Worm (Caenorhabditis elegans) whole organism, young adult: ENCODE data around the gene C13F10.6.

Experiments
- B0035.1 ChIP-seq: sonication (generic microtip); optimal IDR thresholded peaks from 2 replicates; lab custom pipeline; 2016; ENCODE audit warnings: missing genetic modification characterization, mild to moderate bottlenecking, missing compliant biosample characterization, missing genotype, missing genetic modification reagents
- C06A6.2 ChIP-seq: fragments of 200-800 bp; sonication (Bioruptor generic); conservative IDR thresholded peaks from 2 replicates; pipeline ENCODE4 v1.3.6; 2022; ENCODE audit warnings: missing genetic modification characterization, missing compliant biosample characterization
- F22D6.2 ChIP-seq: sonication (generic microtip); optimal IDR thresholded peaks from 2 replicates; lab custom pipeline; 2016; ENCODE audit warnings: mild to moderate bottlenecking, missing genetic modification characterization, missing compliant biosample characterization
- K11D2.4 ChIP-seq: fragments of 200-800 bp; sonication (Bioruptor generic); IDR thresholded peaks from 2 replicates; pipeline ENCODE4 v1.3.6; 2022; ENCODE audit warnings: missing genetic modification reagents, missing genetic modification characterization, missing compliant biosample characterization
- T07F8.4 ChIP-seq: sonication (generic microtip); optimal IDR thresholded peaks from 2 replicates; lab custom pipeline; 2016; ENCODE audit warnings: mild to moderate bottlenecking, missing genetic modification characterization, moderate library complexity, missing compliant biosample characterization
- Y53F4B.3 ChIP-seq: fragments of 200-800 bp; sonication (Bioruptor generic); IDR thresholded peaks from 2 replicates; pipeline ENCODE4 v1.3.6; 2022; ENCODE audit warnings: missing genetic modification reagents, missing genetic modification characterization, missing compliant biosample characterization
- Y56A3A.18 ChIP-seq: fragments of 200-800 bp; sonication (Bioruptor generic); IDR thresholded peaks from 2 replicates; pipeline ENCODE4 v1.3.6; 2022; ENCODE audit warnings: missing genetic modification reagents, missing genetic modification characterization, missing compliant biosample characterization
- Y95B8A.8 ChIP-seq: fragments of 200-800 bp; sonication (Bioruptor generic); IDR thresholded peaks from 2 replicates; pipeline ENCODE4 v1.3.6; 2022; ENCODE audit warnings: missing genetic modification reagents, missing genetic modification characterization, missing compliant biosample characterization
- aptf-2 ChIP-seq: fragments of 200-800 bp; sonication (Bioruptor generic); conservative IDR thresholded peaks from 2 replicates; pipeline ENCODE4 v1.3.6; 2022; ENCODE audit warnings: missing genetic modification reagents, missing genetic modification characterization, missing compliant biosample characterization
- athp-1 ChIP-seq: sonication (generic microtip); optimal IDR thresholded peaks from 2 replicates; lab custom pipeline; 2017; ENCODE audit warnings: mild to moderate bottlenecking, missing genetic modification characterization, missing compliant biosample characterization
- attf-3 ChIP-seq: fragments of 200-800 bp; sonication (Bioruptor generic); conservative IDR thresholded peaks from 2 replicates; pipeline ENCODE4 v1.3.6; 2022; ENCODE audit warnings: missing genetic modification reagents, missing genetic modification characterization, missing compliant biosample characterization
- cebp-1 ChIP-seq, 2 experiments: fragments of 200-800 bp in 1 of 2; sonication (Bioruptor generic) in 1 of 2; sonication (generic microtip) in 1 of 2; IDR thresholded peaks in 1 of 2; optimal IDR thresholded peaks in 1 of 2; 2 replicates each; pipeline versions ENCODE4 v1.3.6 to Lab custom; 2017 to 2022; ENCODE audit warnings: missing compliant biosample characterization in 2 of 2, missing genetic modification characterization in 2 of 2, mild to moderate bottlenecking in 1 of 2, missing genetic modification reagents in 1 of 2, moderate library complexity in 1 of 2
- ceh-27 ChIP-seq: fragments of 200-800 bp; sonication (Bioruptor generic); optimal IDR thresholded peaks from 2 replicates; lab custom pipeline; 2018; ENCODE audit warnings: mild to moderate bottlenecking, missing genetic modification characterization, moderate library complexity, missing compliant biosample characterization
- ceh-40 ChIP-seq: fragments of 200-800 bp; sonication (Bioruptor generic); IDR thresholded peaks from 2 replicates; pipeline ENCODE4 v1.3.6; 2022; ENCODE audit warnings: missing genetic modification characterization, missing compliant biosample characterization
- ceh-91 ChIP-seq: fragments of 200-800 bp; sonication (Bioruptor generic); IDR thresholded peaks from 2 replicates; pipeline ENCODE4 v1.3.6; 2022; ENCODE audit warnings: missing genetic modification reagents, missing genetic modification characterization, missing compliant biosample characterization
- dox-1 ChIP-seq: fragments of 200-800 bp; sonication (Bioruptor generic); IDR thresholded peaks from 2 replicates; pipeline ENCODE4 v1.3.6; 2022; ENCODE audit warnings: missing genetic modification reagents, missing genetic modification characterization, missing compliant biosample characterization
- dpl-1 ChIP-seq: fragments of 150-350 bp; optimal IDR thresholded peaks from 2 replicates; lab custom pipeline; 2014; ENCODE audit warnings: missing biosample characterization, missing genetic modification reagents, missing genetic modification characterization
- egl-18 ChIP-seq: fragments of 200-800 bp; sonication (Bioruptor generic); IDR thresholded peaks from 2 replicates; pipeline ENCODE4 v1.3.6; 2022; ENCODE audit warnings: missing genetic modification reagents, missing genetic modification characterization, missing compliant biosample characterization
- egl-44 ChIP-seq: fragments of 200-800 bp; sonication (Bioruptor generic); IDR thresholded peaks from 2 replicates; pipeline ENCODE4 v1.3.6; 2022; ENCODE audit warnings: missing genetic modification reagents, missing genetic modification characterization, missing compliant biosample characterization
- egrh-3 ChIP-seq: fragments of 200-800 bp; sonication (Bioruptor generic); IDR thresholded peaks from 2 replicates; pipeline ENCODE4 v1.3.6; 2022; ENCODE audit warnings: missing genetic modification reagents, missing genetic modification characterization, missing compliant biosample characterization
- fkh-3 ChIP-seq: sonication (generic microtip); optimal IDR thresholded peaks from 2 replicates; lab custom pipeline; 2016; ENCODE audit warnings: mild to moderate bottlenecking, missing genetic modification characterization, missing compliant biosample characterization
- gei-17 ChIP-seq: fragments of 200-800 bp; sonication (Bioruptor generic); optimal IDR thresholded peaks from 2 replicates; lab custom pipeline; 2018; ENCODE audit warnings: mild to moderate bottlenecking, missing genetic modification characterization, missing compliant biosample characterization
- him-1 ChIP-seq: sonication (generic microtip); optimal IDR thresholded peaks from 2 replicates; lab custom pipeline; 2016; ENCODE audit warnings: missing genotype, missing genetic modification reagents, missing genetic modification characterization, missing compliant biosample characterization
- hlh-26 ChIP-seq: fragments of 200-800 bp; sonication (Bioruptor generic); conservative IDR thresholded peaks from 2 replicates; pipeline ENCODE4 v1.3.6; 2022; ENCODE audit warnings: missing genetic modification reagents, missing genetic modification characterization, missing compliant biosample characterization
- hmg-20 ChIP-seq: fragments of 200-800 bp; sonication (Bioruptor generic); IDR thresholded peaks from 2 replicates; pipeline ENCODE4 v1.3.6; 2022; ENCODE audit warnings: missing genetic modification reagents, missing genetic modification characterization, missing compliant biosample characterization
- let-526 ChIP-seq: fragments of 200-800 bp; sonication (Bioruptor generic); IDR thresholded peaks from 2 replicates; pipeline ENCODE4 v1.3.6; 2022; ENCODE audit warnings: missing genetic modification reagents, missing genetic modification characterization, missing compliant biosample characterization
- lin-35 ChIP-seq, 3 experiments: fragments of 150-350 bp in 2 of 3; sonication (generic microtip) in 1 of 3; optimal IDR thresholded peaks; 2 replicates each; lab custom pipeline; 2014 to 2018; ENCODE audit warnings: missing biosample characterization in 3 of 3, missing genetic modification characterization in 3 of 3, missing genetic modification reagents in 3 of 3
- lin-40 ChIP-seq: sonication (generic microtip); optimal IDR thresholded peaks from 2 replicates; lab custom pipeline; 2016; ENCODE audit warnings: missing genetic modification characterization, mild to moderate bottlenecking, missing compliant biosample characterization, missing genotype, missing genetic modification reagents
- lin-54 ChIP-seq: fragments of 200-800 bp; sonication (Bioruptor generic); optimal IDR thresholded peaks from 2 replicates; lab custom pipeline; 2018; ENCODE audit warnings: mild to moderate bottlenecking, missing genetic modification characterization, missing compliant biosample characterization
- madf-6 ChIP-seq: fragments of 200-800 bp; sonication (Bioruptor generic); IDR thresholded peaks from 2 replicates; pipeline ENCODE4 v1.3.6; 2022; ENCODE audit warnings: missing genetic modification reagents, missing genetic modification characterization, missing compliant biosample characterization
- nfya-1 ChIP-seq: sonication (generic microtip); optimal IDR thresholded peaks from 2 replicates; lab custom pipeline; 2017; ENCODE audit warnings: antibody characterized with exemption, missing compliant biosample characterization, missing genetic modification characterization, borderline replicate concordance; ENCODE audit not compliant: insufficient read depth
- nfyb-1 ChIP-seq: fragments of 200-800 bp; sonication (Bioruptor generic); IDR thresholded peaks from 2 replicates; pipeline ENCODE4 v1.3.6; 2022; ENCODE audit warnings: missing genetic modification reagents, missing genetic modification characterization, missing compliant biosample characterization
- nhr-179 ChIP-seq: sonication (generic microtip); optimal IDR thresholded peaks from 2 replicates; lab custom pipeline; 2016; ENCODE audit warnings: mild to moderate bottlenecking, missing genetic modification characterization, missing compliant biosample characterization
- nhr-90 ChIP-seq: sonication (generic microtip); optimal IDR thresholded peaks from 2 replicates; lab custom pipeline; 2016; ENCODE audit warnings: missing genotype, mild to moderate bottlenecking, missing genetic modification characterization, missing compliant biosample characterization
- repo-1 ChIP-seq: sonication (generic microtip); optimal IDR thresholded peaks from 2 replicates; lab custom pipeline; 2017; ENCODE audit warnings: mild to moderate bottlenecking, missing genetic modification characterization, missing compliant biosample characterization
- snpc-4 ChIP-seq, 5 experiments: fragments of 150-350 bp in 1 of 5; sonication (generic microtip) in 4 of 5; optimal IDR thresholded peaks; 2 replicates each; lab custom pipeline; 2014 to 2018; ENCODE audit warnings: missing genetic modification characterization in 5 of 5, missing biosample characterization in 3 of 5, antibody characterized with exemption in 2 of 5, mild to moderate bottlenecking in 2 of 5, missing compliant biosample characterization in 2 of 5, missing genotype in 2 of 5, moderate library complexity in 2 of 5, missing genetic modification reagents in 1 of 5
- somi-1 ChIP-seq: fragments of 200-800 bp; sonication (Bioruptor generic); optimal IDR thresholded peaks from 2 replicates; lab custom pipeline; 2018; ENCODE audit warnings: mild to moderate bottlenecking, missing genetic modification characterization, missing compliant biosample characterization
- tbp1 ChIP-seq: fragments of 200-800 bp; sonication (Bioruptor generic); optimal IDR thresholded peaks from 2 replicates; lab custom pipeline; 2018; ENCODE audit warnings: mild to moderate bottlenecking, missing genetic modification characterization, missing compliant biosample characterization
- zfh-2 ChIP-seq: fragments of 200-800 bp; sonication (Bioruptor generic); conservative IDR thresholded peaks from 2 replicates; pipeline ENCODE4 v1.3.6; 2022; ENCODE audit warnings: missing genetic modification reagents, missing genetic modification characterization, missing compliant biosample characterization
- zim-3 ChIP-seq: sonication (generic microtip); optimal IDR thresholded peaks from 2 replicates; lab custom pipeline; 2017; ENCODE audit warnings: mild to moderate bottlenecking, missing genetic modification characterization, moderate library complexity, missing compliant biosample characterization
- ztf-18 ChIP-seq: sonication (generic microtip); optimal IDR thresholded peaks from 2 replicates; lab custom pipeline; 2016; ENCODE audit warnings: missing genotype, mild to moderate bottlenecking, missing genetic modification characterization, missing compliant biosample characterization
- ztf-22 ChIP-seq: fragments of 200-800 bp; sonication (Bioruptor generic); optimal IDR thresholded peaks from 2 replicates; lab custom pipeline; 2018; ENCODE audit warnings: mild to moderate bottlenecking, missing genetic modification characterization, moderate library complexity, missing compliant biosample characterization
- ztf-25 ChIP-seq: fragments of 200-800 bp; sonication (Bioruptor generic); IDR thresholded peaks from 2 replicates; pipeline ENCODE4 v1.3.6; 2022; ENCODE audit warnings: missing genetic modification reagents, missing genetic modification characterization, missing compliant biosample characterization
- ztf-26 ChIP-seq: sonication (generic microtip); optimal IDR thresholded peaks from 2 replicates; lab custom pipeline; 2017; ENCODE audit warnings: missing genetic modification characterization, missing compliant biosample characterization
- ztf-28 ChIP-seq: fragments of 200-800 bp; sonication (Bioruptor generic); IDR thresholded peaks from 2 replicates; pipeline ENCODE4 v1.3.6; 2022; ENCODE audit warnings: missing genetic modification reagents, missing genetic modification characterization, missing compliant biosample characterization

C13F10.6 gene

ce11 chrV:7197036-7197435 lies 23.8 kb downstream of the C13F10.6 start (continued):
- TF ChIP-seq repo-1 (tag; lab: Kevin White, UChicago) (no peak), ceh-40 (GFP tag; lab: Robert Waterston, UW) (0 out of 2 replicates have a peak, but pooled peaks have one; percentile 3), zfh-2 (GFP tag; lab: Robert Waterston, UW) (no peak), ztf-25 (GFP tag; lab: Robert Waterston, UW) (no peak), egrh-3 (GFP tag; lab: Robert Waterston, UW) (no peak), let-526 (GFP tag; lab: Robert Waterston, UW) (no peak), T07F8.4 (tag; lab: Kevin White, UChicago) (no peak), C06A6.2 (no peak)

- TF ChIP-seq nfya-1 (tag; lab: Kevin White, UChicago) (no peak), lin-40 (tag; lab: Kevin White, UChicago) (peak; percentile 86), ztf-28 (GFP tag; lab: Robert Waterston, UW) (0 out of 2 replicates have a peak, but pooled peaks have one; percentile 6), lin-54 (GFP tag; lab: Kevin White, UChicago) (peak; percentile 93), lin-35 (GFP tag; optimal IDR thresholded peaks at IDR 0.05; lab: Kevin White, UChicago) (peak; percentile 3 to 93 (median 10)), K11D2.4 (GFP tag; lab: Robert Waterston, UW) (peak; percentile 72), ceh-27 (GFP tag; lab: Kevin White, UChicago) (peak; percentile 88), dpl-1 (GFP tag; lab: Kevin White, UChicago) (peak; percentile 90), ceh-91 (GFP tag; lab: Robert Waterston, UW) (peak; percentile 82), repo-1 (tag; lab: Kevin White, UChicago) (no peak), ztf-22 (GFP tag; lab: Kevin White, UChicago) (peak; percentile 2), F22D6.2 (tag; lab: Kevin White, UChicago) (peak; percentile 57), Y56A3A.18 (GFP tag; lab: Robert Waterston, UW) (no peak), cebp-1 (GFP tag; IDR thresholded peaks at IDR 0.05; lab: Robert Waterston, UW) (peak; percentile 78), cebp-1 (tag; optimal IDR thresholded peaks at IDR 0.05; lab: Kevin White, UChicago) (peak; percentile 91), ztf-26 (tag; lab: Kevin White, UChicago) (peak; percentile 85), nhr-90 (tag; lab: Kevin White, UChicago) (peak; percentile 8), hmg-20 (GFP tag; lab: Robert Waterston, UW) (0 out of 2 replicates have a peak, but pooled peaks have one; percentile 48), Y95B8A.8 (peak; percentile 84), tbp1 (GFP tag; lab: Kevin White, UChicago) (peak; percentile 72), snpc-4 (GFP tag; optimal IDR thresholded peaks at IDR 0.05; lab: Kevin White, UChicago) (no peak), snpc-4 (tag; optimal IDR thresholded peaks at IDR 0.05; lab: Kevin White, UChicago) (peak; percentile 34 to 78 (median 70)), gei-17 (GFP tag; lab: Kevin White, UChicago) (peak; percentile 42), nfyb-1 (GFP tag; lab: Robert Waterston, UW) (peak; percentile 92), somi-1 (GFP tag; lab: Kevin White, UChicago) (peak; percentile 44), him-1 (peak; percentile 55), Y53F4B.3 (0 out of 2 replicates have a peak, but pooled peaks have one; percentile 10), ztf-18 (peak; percentile 70), egl-18 (GFP tag; lab: Robert Waterston, UW) (no peak), fkh-3 (tag; lab: Kevin White, UChicago) (no peak), dox-1 (peak; percentile 96), zim-3 (tag; lab: Kevin White, UChicago) (no peak), egl-44 (GFP tag; lab: Robert Waterston, UW) (peak; percentile 52; the same call in 1 of the 2 replicates), athp-1 (tag; lab: Kevin White, UChicago) (peak; percentile 66), hlh-26 (GFP tag; lab: Robert Waterston, UW) (no peak), nhr-179 (tag; lab: Kevin White, UChicago) (no peak), zfh-2 (GFP tag; lab: Robert Waterston, UW) (peak; percentile 90), aptf-2 (GFP tag; lab: Robert Waterston, UW) (no peak), madf-6 (GFP tag; lab: Robert Waterston, UW) (peak; percentile 95), attf-3 (GFP tag; lab: Robert Waterston, UW) (peak; percentile 73), B0035.1 (tag; lab: Kevin White, UChicago) (peak; percentile 0)
Observed at ce11 chrV:7196498-7196966, 24.3 kb downstream of the C13F10.6 start, which contains the start of gene F09G2.2. F09G2.2 (plus strand) TSS chrV:7196916.
